Worm (Caenorhabditis elegans): ENCODE data around the gene fezf-1.
"Not testable (repeated sequence)": the region's sequence is repeated elsewhere in the genome, so short reads cannot be mapped to it uniquely, and the experiment has no call there.

The fezf-1 gene

DNA sequence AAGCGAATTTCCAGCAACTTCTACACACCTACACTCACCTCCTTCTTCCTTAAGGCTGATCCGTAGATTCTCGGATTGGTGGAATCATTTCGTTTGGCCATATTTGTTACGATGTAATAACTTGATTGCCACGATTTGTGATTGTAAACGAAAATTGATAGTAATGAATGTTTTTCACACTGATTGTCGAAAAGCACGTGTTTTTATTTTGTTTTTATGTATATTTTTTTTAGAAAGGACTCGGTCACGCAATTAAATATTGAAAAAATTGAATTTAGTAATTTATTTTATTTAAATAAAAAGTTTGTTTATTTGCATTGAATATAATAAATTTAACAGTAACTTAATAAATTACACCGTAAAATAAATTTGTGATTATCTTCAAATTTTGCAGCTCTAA is 32.0 kb upstream of the fezf-1 start, which contains the start of gene K09B11.5:
TSS of gene K09B11.5 (minus strand) at position 101 of the 400 bp plus-strand sequence.
- not testable (repeated sequence) for TF ChIP-seq daf-16 (GFP tag; optimal IDR thresholded peaks at IDR 0.05); daf-16 (tag; optimal IDR thresholded peaks at IDR 0.05); ctbp-1 (GFP tag; IDR thresholded peaks at IDR 0.05); cey-2 (tag; optimal IDR thresholded peaks at IDR 0.05; ENCODE audit: borderline replicate concordance, insufficient read depth)

DNA sequence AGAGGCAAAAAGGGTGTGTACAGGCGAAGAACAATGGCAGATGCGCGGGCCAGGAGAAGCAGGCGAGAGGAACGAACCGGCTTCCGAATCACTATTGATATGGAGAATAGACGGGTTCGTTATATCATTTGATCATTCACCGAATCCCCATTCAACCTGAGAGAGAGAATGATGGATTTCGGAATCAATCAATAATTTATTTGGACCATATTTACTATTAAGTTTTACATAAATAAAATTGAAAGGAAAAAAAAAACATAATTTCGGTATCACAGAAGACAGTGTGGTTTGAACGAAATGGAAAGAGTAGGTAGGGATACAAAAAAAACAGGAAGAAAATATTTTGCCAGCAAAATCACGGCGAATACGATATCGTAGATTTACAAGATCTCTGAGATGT is 20.6 kb upstream of the fezf-1 start, which contains the start of gene mam-3:
TSS of gene mam-3 (minus strand) at position 101 of the 400 bp plus-strand sequence.
- TF ChIP-seq lin-1 (GFP tag; IDR thresholded peaks at IDR 0.05): no peak
- no peak for TF ChIP-seq unc-39 (tag; optimal IDR thresholded peaks at IDR 0.05)
- no peak for TF ChIP-seq snpc-4 (tag; optimal IDR thresholded peaks at IDR 0.05)
- TF ChIP-seq F49E8.2 (tag; optimal IDR thresholded peaks at IDR 0.05; ENCODE audit: borderline replicate concordance): no peak
- TF ChIP-seq egl-43 (GFP tag; IDR thresholded peaks at IDR 0.05): no peak
- no peak for TF ChIP-seq ceh-44 (GFP tag; IDR thresholded peaks at IDR 0.05)
- no peak for TF ChIP-seq aly-2 (tag; optimal IDR thresholded peaks at IDR 0.05)
- TF ChIP-seq tra-1 (GFP tag; IDR thresholded peaks at IDR 0.05): no peak
- TF ChIP-seq ces-1 (GFP tag; optimal IDR thresholded peaks at IDR 0.05): no peak
- no peak for TF ChIP-seq dve-1 (tag; optimal IDR thresholded peaks at IDR 0.05; ENCODE audit: insufficient read depth)
- no peak for TF ChIP-seq lin-39 (tag; optimal IDR thresholded peaks at IDR 0.05)
- TF ChIP-seq lsy-2 (tag; optimal IDR thresholded peaks at IDR 0.05): no peak
- no peak for TF ChIP-seq F26F4.8 (GFP tag; conservative IDR thresholded peaks at IDR 0.05)
- no peak for TF ChIP-seq vab-7 (GFP tag; IDR thresholded peaks at IDR 0.05)
- TF ChIP-seq spr-1 (tag; optimal IDR thresholded peaks at IDR 0.05): no peak
- no peak for TF ChIP-seq skn-1 (tag; optimal IDR thresholded peaks at IDR 0.05)
- TF ChIP-seq tag-97 (GFP tag; IDR thresholded peaks at IDR 0.05): no peak
- no peak for TF ChIP-seq R02D3.7 (tag; optimal IDR thresholded peaks at IDR 0.05)
- TF ChIP-seq fos-1 (tag; optimal IDR thresholded peaks at IDR 0.05): no peak
- no peak for TF ChIP-seq nhr-25 (tag; optimal IDR thresholded peaks at IDR 0.05; ENCODE audit: borderline replicate concordance, insufficient read depth)

DNA sequence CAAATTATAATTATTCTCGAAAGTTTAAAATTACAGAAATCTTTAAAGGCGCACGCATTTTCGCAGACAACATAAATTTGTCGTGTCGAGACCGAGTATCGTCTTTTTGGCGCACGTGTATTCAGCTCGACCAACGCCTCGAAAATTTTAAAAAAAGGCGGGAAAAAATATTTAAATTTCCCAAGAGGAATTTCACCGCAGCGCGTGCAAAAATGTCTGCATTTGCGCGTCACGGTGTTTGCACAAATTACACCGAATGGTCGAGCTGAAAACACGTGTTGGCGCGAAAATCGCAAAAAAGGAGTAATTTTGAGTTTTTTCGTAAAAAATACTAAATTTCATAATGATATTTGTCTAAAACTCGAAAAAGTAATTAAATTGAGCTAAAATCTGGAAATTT is 15.2 kb upstream of the fezf-1 start:
- TF ChIP-seq tra-1 (GFP tag; IDR thresholded peaks at IDR 0.05) (no peak), zfp-3 (GFP tag; conservative IDR thresholded peaks at IDR 0.05) (no peak), gei-8 (GFP tag; optimal IDR thresholded peaks at IDR 0.05) (no peak), T20F7.1 (GFP tag; optimal IDR thresholded peaks at IDR 0.05) (no peak), lin-38 (GFP tag; IDR thresholded peaks at IDR 0.05) (peak; percentile 38; the same call in 1 of the 2 replicates)

DNA sequence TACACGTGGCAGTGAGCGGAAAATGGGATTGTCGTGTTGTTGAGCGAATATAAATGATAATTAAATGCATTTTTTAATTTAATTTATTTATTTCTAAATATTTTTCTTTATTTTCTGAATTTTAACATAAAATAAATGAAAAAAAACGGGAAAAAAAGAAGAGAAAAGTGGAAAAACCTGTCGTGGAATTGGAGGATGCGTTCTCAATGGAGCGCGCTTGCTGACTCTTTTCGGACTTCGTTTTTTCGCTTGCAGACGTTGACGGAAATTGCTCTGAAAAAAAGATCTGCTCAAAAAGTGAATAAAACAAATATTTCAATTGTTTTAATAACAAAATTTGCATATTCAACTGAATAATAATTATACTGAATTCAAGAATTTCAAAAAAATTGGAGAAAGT is 12.4 kb upstream of the fezf-1 start:
- TF ChIP-seq lin-38 (GFP tag; IDR thresholded peaks at IDR 0.05) (peak; percentile 92), dpl-1 (GFP tag; optimal IDR thresholded peaks at IDR 0.05) (peak; percentile 13), mep-1 (tag; optimal IDR thresholded peaks at IDR 0.05) (no peak), tra-1 (GFP tag; IDR thresholded peaks at IDR 0.05) (no peak), Y75B8A.6 (GFP tag; IDR thresholded peaks at IDR 0.05) (no peak), D1046.2 (GFP tag; IDR thresholded peaks at IDR 0.05) (no peak), php-3 (GFP tag; IDR thresholded peaks at IDR 0.05) (no peak), lsy-2 (tag; optimal IDR thresholded peaks at IDR 0.05) (peak in 1 of 2 experiments; percentile 24), mes-2 (tag; optimal IDR thresholded peaks at IDR 0.05; ENCODE audit: poor library complexity, severe bottlenecking) (peak; percentile 59), sdz-12 (GFP tag; optimal IDR thresholded peaks at IDR 0.05) (no peak), rbr-2 (tag; optimal IDR thresholded peaks at IDR 0.05) (peak; percentile 29), hif-1 (tag; optimal IDR thresholded peaks at IDR 0.05) (peak in 1 of 2 experiments; percentile 7), arid-1 (GFP tag; conservative IDR thresholded peaks at IDR 0.05) (no peak), ztf-7 (tag; optimal IDR thresholded peaks at IDR 0.05) (no peak), ztf-11 (tag; optimal IDR thresholded peaks at IDR 0.05) (no peak)
